Fruit fly (Drosophila melanogaster): ENCODE results near the gene CG11779.

CG11779 gene

DNA sequence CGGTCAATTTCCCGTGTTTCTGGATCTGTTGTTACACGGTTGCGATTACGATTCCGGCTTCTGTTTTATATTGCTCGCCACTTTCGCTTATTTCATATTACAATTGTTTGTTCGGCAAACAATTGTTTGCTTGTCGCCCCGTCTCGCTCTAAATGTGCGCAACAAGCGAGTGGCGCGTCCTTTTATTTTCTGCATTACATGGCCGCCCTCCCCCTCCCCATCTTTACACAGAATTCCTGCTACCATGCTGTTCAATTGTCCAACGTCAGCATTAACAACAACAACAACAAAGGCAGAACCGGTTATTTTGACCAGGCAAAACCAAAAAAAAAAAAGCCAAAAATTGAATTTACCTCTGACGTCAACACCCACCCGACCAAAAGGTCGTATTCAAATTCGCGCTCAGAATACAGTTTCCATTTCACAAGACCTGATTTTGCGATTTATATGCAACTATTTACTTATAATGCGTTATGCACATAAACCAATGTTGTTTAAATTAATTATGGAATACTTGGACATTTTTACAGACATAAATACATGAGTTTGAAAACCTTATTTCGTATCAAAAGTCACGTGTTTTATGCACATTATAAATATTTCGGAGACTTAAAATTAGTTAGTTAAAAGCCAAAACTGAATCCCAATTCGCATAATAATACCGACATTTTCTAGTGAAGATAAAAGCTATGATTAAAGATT, 6.5 kb upstream of the CG11779 start (continued):
- TF ChIP-seq sd (tag; optimal IDR thresholded peaks at IDR 0.05) = peak; percentile 60
- no peak for TF ChIP-seq sc (optimal IDR thresholded peaks at IDR 0.05)
- TF ChIP-seq sc (GFP tag; optimal IDR thresholded peaks at IDR 0.05) = no peak
- TF ChIP-seq CG16815 (GFP tag; optimal IDR thresholded peaks at IDR 0.05) = no peak
- TF ChIP-seq pnt (GFP tag; optimal IDR thresholded peaks at IDR 0.05) = no peak
- no peak for TF ChIP-seq inv (GFP tag; IDR thresholded peaks at IDR 0.05; ENCODE audit: partially characterized antibody)
- TF ChIP-seq CG12659 (GFP tag; optimal IDR thresholded peaks at IDR 0.05) = no peak
- no peak for TF ChIP-seq CG13296 (GFP tag; optimal IDR thresholded peaks at IDR 0.05)
- TF ChIP-seq cato (GFP tag; optimal IDR thresholded peaks at IDR 0.05; ENCODE audit: borderline replicate concordance) = no peak
- TF ChIP-seq ems (GFP tag; optimal IDR thresholded peaks at IDR 0.05) = no peak
- TF ChIP-seq toy (GFP tag; IDR thresholded peaks at IDR 0.05) = no peak
- peak; percentile 56 for TF ChIP-seq CG8924 (tag; optimal IDR thresholded peaks at IDR 0.05)
- TF ChIP-seq Lhr (GFP tag; optimal IDR thresholded peaks at IDR 0.05) = no peak
- no peak for TF ChIP-seq CG33213 (GFP tag; optimal IDR thresholded peaks at IDR 0.05)
- no peak for TF ChIP-seq Hey (tag; optimal IDR thresholded peaks at IDR 0.05)
- no peak for TF ChIP-seq CG10209 (GFP tag; optimal IDR thresholded peaks at IDR 0.05)
- no peak for TF ChIP-seq CG13894 (tag; optimal IDR thresholded peaks at IDR 0.05)
- peak; percentile 82 for TF ChIP-seq scrt (GFP tag; optimal IDR thresholded peaks at IDR 0.05)
- no peak; the same call in 1 of the 2 replicates for TF ChIP-seq CG32767 (GFP tag; IDR thresholded peaks at IDR 0.05)
- TF ChIP-seq ci (GFP tag; IDR thresholded peaks at IDR 0.05) = no peak
- TF ChIP-seq fru (optimal IDR thresholded peaks at IDR 0.05) = no peak
- no peak for TF ChIP-seq CG14050 (GFP tag; IDR thresholded peaks at IDR 0.05)
- no peak for TF ChIP-seq exex (tag; optimal IDR thresholded peaks at IDR 0.05)
- TF ChIP-seq abd-A (tag; optimal IDR thresholded peaks at IDR 0.05) = peak; percentile 12
- no peak for TF ChIP-seq sim (GFP tag; IDR thresholded peaks at IDR 0.05)
- TF ChIP-seq ssp (GFP tag; IDR thresholded peaks at IDR 0.05) = no peak
- TF ChIP-seq CG7357 (GFP tag; IDR thresholded peaks at IDR 0.05) = no peak
- no peak for TF ChIP-seq NK7.1 (GFP tag; optimal IDR thresholded peaks at IDR 0.05)
- TF ChIP-seq Hr78 (GFP tag; optimal IDR thresholded peaks at IDR 0.05) = no peak
- TF ChIP-seq pan (optimal IDR thresholded peaks at IDR 0.05) = no peak
- TF ChIP-seq pan (GFP tag; optimal IDR thresholded peaks at IDR 0.05 in 1 of 2, IDR thresholded peaks at IDR 0.05 in 1 of 2) = no peak
- TF ChIP-seq row (GFP tag; IDR thresholded peaks at IDR 0.05) = peak; percentile 60; the same call in 2 of the 3 replicates
- TF ChIP-seq Stat92E (GFP tag; optimal IDR thresholded peaks at IDR 0.05) = peak in 1 of 3 experiments; percentile 1
- no peak for TF ChIP-seq CG7987 (GFP tag; optimal IDR thresholded peaks at IDR 0.05)
- TF ChIP-seq Eip74EF (GFP tag; optimal IDR thresholded peaks at IDR 0.05) = no peak
- no peak for TF ChIP-seq CG11085 (GFP tag; IDR thresholded peaks at IDR 0.05)
- no peak for TF ChIP-seq HLH4C (GFP tag; IDR thresholded peaks at IDR 0.05; ENCODE audit: partially characterized antibody)
- TF ChIP-seq CG4707 (GFP tag; optimal IDR thresholded peaks at IDR 0.05) = peak; percentile 27
- TF ChIP-seq ERR (GFP tag; optimal IDR thresholded peaks at IDR 0.05) = no peak
- no peak for TF ChIP-seq br (optimal IDR thresholded peaks at IDR 0.05)
- TF ChIP-seq CG5953 (GFP tag; IDR thresholded peaks at IDR 0.05) = no peak
- TF ChIP-seq PHDP (tag; optimal IDR thresholded peaks at IDR 0.05) = peak; percentile 34
- peak; percentile 52 for TF ChIP-seq CG10431 (GFP tag; optimal IDR thresholded peaks at IDR 0.05)
- no peak for TF ChIP-seq CG6791 (GFP tag; IDR thresholded peaks at IDR 0.05; ENCODE audit: partially characterized antibody)
- no peak for TF ChIP-seq Atf3 (GFP tag; optimal IDR thresholded peaks at IDR 0.05)
- no peak for TF ChIP-seq CG4617 (GFP tag; optimal IDR thresholded peaks at IDR 0.05; ENCODE audit: borderline replicate concordance)
- TF ChIP-seq CG6689 (GFP tag; IDR thresholded peaks at IDR 0.05) = no peak
- no peak for TF ChIP-seq dmrt99B (tag; optimal IDR thresholded peaks at IDR 0.05)
- TF ChIP-seq CG32772 (GFP tag; IDR thresholded peaks at IDR 0.05) = 0 out of 2 replicates have a peak, but pooled peaks have one; percentile 28
- no peak for TF ChIP-seq Tbp (GFP tag; optimal IDR thresholded peaks at IDR 0.05)

All from whole organism, embryonic.